Worm (Caenorhabditis elegans): Measurements from ENCODE around the gene C01G12.13.
"Not testable (repeated sequence)": the region's sequence is repeated elsewhere in the genome, so short reads cannot be mapped to it uniquely, and the experiment has no call there.

DNA sequence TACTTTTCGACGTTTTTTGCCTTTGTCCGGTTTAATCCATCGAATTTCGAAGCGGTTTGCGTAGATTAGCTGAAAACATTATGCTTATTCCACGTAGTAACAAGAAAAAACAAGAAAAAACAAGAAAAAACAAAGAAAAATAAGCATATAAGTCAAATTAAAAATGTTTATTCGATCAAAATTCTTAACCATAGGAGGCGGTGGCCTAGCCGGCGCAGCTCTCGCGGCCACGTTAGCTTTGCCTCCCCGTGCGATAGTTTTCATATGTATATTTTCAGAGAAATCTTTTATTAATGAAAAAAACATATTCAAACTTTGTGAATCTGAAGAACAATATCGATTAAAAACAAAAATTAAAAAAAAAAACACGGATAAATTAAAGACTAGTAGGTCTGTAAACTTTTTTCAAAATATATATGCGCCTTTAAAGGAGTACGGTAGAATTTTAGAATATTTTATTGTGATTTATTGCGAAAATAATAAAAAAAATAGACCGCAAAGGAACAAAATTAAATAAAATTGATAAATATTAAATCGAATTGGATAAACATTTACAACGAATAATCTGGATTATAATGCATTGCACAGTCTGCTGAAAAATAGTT lies 12.7 kb upstream of the C01G12.13 start:
- TF ChIP-seq lsy-2 (tag; optimal IDR thresholded peaks at IDR 0.05), result peak; percentile 16 to 93
- not testable (repeated sequence) for TF ChIP-seq ama-1 (optimal IDR thresholded peaks at IDR 0.05); zag-1 (tag; optimal IDR thresholded peaks at IDR 0.05); nhr-6 (tag; optimal IDR thresholded peaks at IDR 0.05); elt-1 (tag; optimal IDR thresholded peaks at IDR 0.05); aly-2 (tag; optimal IDR thresholded peaks at IDR 0.05)

Data from whole organism, L2 larva.